Worm (Caenorhabditis elegans) whole organism, L4 larva: Measurements from ENCODE around the gene F16B12.7.
"Not testable (repeated sequence)": the region's sequence is repeated elsewhere in the genome, so short reads cannot be mapped to it uniquely, and the experiment has no call there.

ENCODE experiments used
- F37D6.2 ChIP-seq: sonication (generic microtip); optimal IDR thresholded peaks from 2 replicates; lab custom pipeline; 2016; ENCODE audit warnings: mild to moderate bottlenecking, missing genetic modification characterization, missing compliant biosample characterization
- F44E2.7 ChIP-seq: fragments of 200-800 bp; sonication (Bioruptor generic); IDR thresholded peaks from 2 replicates; pipeline ENCODE4 v2.1.2; 2022; ENCODE audit warnings: missing genetic modification characterization, missing compliant biosample characterization
- T26A8.4 ChIP-seq: fragments of 200-800 bp; sonication (Bioruptor generic); IDR thresholded peaks from 2 replicates; pipeline ENCODE4 v1.3.6; 2022; ENCODE audit warnings: missing genetic modification characterization, missing compliant biosample characterization
- Y105C5A.15 ChIP-seq: fragments of 200-800 bp; sonication (Bioruptor generic); IDR thresholded peaks from 2 replicates; pipeline ENCODE4 v1.3.6; 2022; ENCODE audit warnings: missing genetic modification characterization, missing compliant biosample characterization
- Y48G9A.11 ChIP-seq: fragments of 200-800 bp; sonication (Bioruptor generic); IDR thresholded peaks from 2 replicates; pipeline ENCODE4 v1.3.6; 2022; ENCODE audit warnings: missing genetic modification reagents, missing genetic modification characterization, missing compliant biosample characterization
- arid-1 ChIP-seq: fragments of 200-800 bp; sonication (Bioruptor generic); conservative IDR thresholded peaks from 2 replicates; pipeline ENCODE4 v1.3.6; 2022; ENCODE audit warnings: missing genetic modification reagents, missing genetic modification characterization, missing compliant biosample characterization
- ceh-20 ChIP-seq: fragments of 200-800 bp; sonication (Bioruptor generic); IDR thresholded peaks from 2 replicates; pipeline ENCODE4 v1.3.6; 2022; ENCODE audit warnings: missing genetic modification reagents, missing genetic modification characterization, missing compliant biosample characterization
- ceh-44 ChIP-seq: fragments of 200-800 bp; sonication (Bioruptor generic); IDR thresholded peaks from 2 replicates; pipeline ENCODE4 v1.3.6; 2022; ENCODE audit warnings: missing genetic modification reagents, missing genetic modification characterization, missing compliant biosample characterization
- ces-1 ChIP-seq: fragments of 150-350 bp; sonication (generic microtip); optimal IDR thresholded peaks from 4 replicates; lab custom pipeline; 2014; ENCODE audit warnings: missing biosample characterization, missing genetic modification reagents, missing genetic modification characterization
- daf-16 ChIP-seq, 3 experiments: sonication (generic microtip); optimal IDR thresholded peaks; 2 replicates each; lab custom pipeline; 2016 to 2017; ENCODE audit warnings: missing genetic modification characterization in 3 of 3, missing genetic modification reagents in 3 of 3, mild to moderate bottlenecking in 2 of 3, missing compliant biosample characterization in 2 of 3, missing biosample characterization in 1 of 3, moderate library complexity in 1 of 3
- daf-19 ChIP-seq: fragments of 200-800 bp; sonication (Bioruptor generic); conservative IDR thresholded peaks from 2 replicates; pipeline ENCODE4 v1.3.6; 2022; ENCODE audit warnings: missing genetic modification characterization, missing compliant biosample characterization
- dmd-6 ChIP-seq: fragments of 200-800 bp; sonication (Bioruptor generic); IDR thresholded peaks from 2 replicates; pipeline ENCODE4 v1.3.6; 2022; ENCODE audit warnings: missing genetic modification reagents, missing genetic modification characterization, missing compliant biosample characterization
- dmd-8 ChIP-seq: fragments of 200-800 bp; sonication (Bioruptor generic); IDR thresholded peaks from 2 replicates; pipeline ENCODE4 v1.3.6; 2022; ENCODE audit warnings: missing genetic modification characterization, missing compliant biosample characterization
- duxl-1 ChIP-seq: sonication (generic microtip); optimal IDR thresholded peaks from 2 replicates; lab custom pipeline; 2016; ENCODE audit warnings: mild to moderate bottlenecking, missing genetic modification characterization, moderate library complexity, missing compliant biosample characterization; ENCODE audit not compliant: poor library complexity
- dve-1 ChIP-seq: sonication (generic microtip); optimal IDR thresholded peaks from 2 replicates; lab custom pipeline; 2017; ENCODE audit warnings: antibody characterized with exemption, mild to moderate bottlenecking, missing genetic modification characterization, missing compliant biosample characterization; ENCODE audit not compliant: insufficient read depth
- egl-27 ChIP-seq: sonication (generic microtip); optimal IDR thresholded peaks from 3 replicates; lab custom pipeline; 2017; ENCODE audit warnings: missing biosample characterization, missing genetic modification reagents, missing genetic modification characterization
- egl-43 ChIP-seq: fragments of 200-800 bp; sonication (Bioruptor generic); IDR thresholded peaks from 2 replicates; pipeline ENCODE4 v1.3.6; 2022; ENCODE audit warnings: missing genetic modification reagents, missing genetic modification characterization, missing compliant biosample characterization
- hmg-1.1 ChIP-seq: fragments of 200-800 bp; sonication (Bioruptor generic); IDR thresholded peaks from 2 replicates; pipeline ENCODE4 v1.3.6; 2022; ENCODE audit warnings: missing genetic modification reagents, missing genetic modification characterization, missing compliant biosample characterization
- lim-7 ChIP-seq: fragments of 200-800 bp; sonication (Bioruptor generic); IDR thresholded peaks from 2 replicates; pipeline ENCODE4 v1.3.6; 2022; ENCODE audit warnings: missing genetic modification characterization, missing compliant biosample characterization
- lin-1 ChIP-seq: fragments of 200-800 bp; sonication (Bioruptor generic); IDR thresholded peaks from 2 replicates; pipeline ENCODE4 v1.3.6; 2022; ENCODE audit warnings: missing genetic modification reagents, missing genetic modification characterization, missing compliant biosample characterization
- lin-29 ChIP-seq: fragments of 200-800 bp; sonication (Bioruptor generic); IDR thresholded peaks from 2 replicates; pipeline ENCODE4 v1.3.6; 2022; ENCODE audit warnings: missing genetic modification reagents, missing genetic modification characterization, missing compliant biosample characterization
- lin-38 ChIP-seq: fragments of 200-800 bp; sonication (Bioruptor generic); IDR thresholded peaks from 2 replicates; pipeline ENCODE4 v1.3.6; 2022; ENCODE audit warnings: missing genetic modification reagents, missing genetic modification characterization, missing compliant biosample characterization
- lsy-2 ChIP-seq, 2 experiments: fragments of 150-350 bp in 1 of 2; sonication (generic microtip) in 1 of 2; optimal IDR thresholded peaks; 2 replicates each; lab custom pipeline; 2014 to 2017; ENCODE audit warnings: missing biosample characterization in 2 of 2, missing genetic modification characterization in 2 of 2
- madf-5 ChIP-seq, 2 experiments: fragments of 200-800 bp; sonication (Bioruptor generic); IDR thresholded peaks; 2 replicates each; pipeline ENCODE4 v1.3.6; 2022; ENCODE audit warnings: missing compliant biosample characterization in 2 of 2, missing genetic modification characterization in 2 of 2
- mep-1 ChIP-seq: fragments of 150-350 bp; sonication (generic microtip); optimal IDR thresholded peaks from 3 replicates; lab custom pipeline; 2014; ENCODE audit warnings: missing biosample characterization, missing genetic modification characterization
- mes-2 ChIP-seq: sonication (generic microtip); optimal IDR thresholded peaks from 2 replicates; lab custom pipeline; 2016; ENCODE audit warnings: missing genotype, mild to moderate bottlenecking, missing genetic modification characterization, missing compliant biosample characterization; ENCODE audit not compliant: poor library complexity, severe bottlenecking
- nhr-11 ChIP-seq: fragments of 150-350 bp; optimal IDR thresholded peaks from 2 replicates; lab custom pipeline; 2014; ENCODE audit warnings: missing biosample characterization, missing genetic modification characterization
- nhr-237 ChIP-seq: sonication (generic microtip); optimal IDR thresholded peaks from 2 replicates; lab custom pipeline; 2017; ENCODE audit warnings: missing biosample characterization, missing genetic modification characterization
- nhr-41 ChIP-seq: fragments of 200-800 bp; sonication (Bioruptor generic); IDR thresholded peaks from 2 replicates; pipeline ENCODE4 v1.3.6; 2022; ENCODE audit warnings: missing genetic modification reagents, missing genetic modification characterization, missing compliant biosample characterization
- nhr-6 ChIP-seq: fragments of 150-350 bp; optimal IDR thresholded peaks from 2 replicates; lab custom pipeline; 2014; ENCODE audit warnings: missing biosample characterization, missing genetic modification characterization
- nhr-77 ChIP-seq: fragments of 150-350 bp; optimal IDR thresholded peaks from 2 replicates; lab custom pipeline; 2014; ENCODE audit warnings: missing biosample characterization, missing genetic modification characterization
- unc-62 ChIP-seq, 3 experiments: fragments of 150-350 bp in 1 of 3; sonication (generic microtip); optimal IDR thresholded peaks in 2 of 3; peaks in 1 of 3; 1 replicate in 1 of 3; 2 replicates in 2 of 3; lab custom pipeline; 2014 to 2017; ENCODE audit warnings: missing biosample characterization in 3 of 3, missing genetic modification characterization in 3 of 3, missing genetic modification reagents in 3 of 3, missing genotype in 1 of 3
- vab-7 ChIP-seq: fragments of 200-800 bp; sonication (Bioruptor generic); IDR thresholded peaks from 2 replicates; pipeline ENCODE4 v1.3.6; 2022; ENCODE audit warnings: missing genetic modification reagents, missing genetic modification characterization, missing compliant biosample characterization

F16B12.7 gene

DNA sequence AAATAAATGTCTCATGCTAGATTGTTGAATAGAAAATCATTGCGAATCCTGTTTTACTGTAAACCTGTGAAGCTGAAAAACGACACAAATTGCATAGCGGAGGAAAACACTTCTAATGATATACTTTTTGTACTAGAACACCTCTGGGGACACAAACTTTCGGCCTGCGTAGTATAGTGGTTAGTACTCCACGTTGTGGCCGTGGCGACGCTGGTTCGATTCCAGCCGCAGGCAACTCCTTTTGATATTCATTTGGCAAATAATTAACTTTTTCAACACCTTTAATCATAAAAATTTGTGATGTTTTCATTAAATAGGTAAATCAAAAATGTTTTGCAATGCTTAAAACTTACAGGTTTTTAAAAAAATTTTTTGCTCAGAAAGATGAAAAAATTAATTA, 26.5 kb downstream of the F16B12.7 start (continued):
- TF ChIP-seq mep-1 (tag; lab: Kevin White, UChicago) (peak; percentile 51), hmg-1.1 (peak; percentile 52; the same call in 1 of the 2 replicates), daf-16 (GFP tag; optimal IDR thresholded peaks at IDR 0.05; lab: Kevin White, UChicago) (peak in 1 of 2 experiments; percentile 29), daf-16 (tag; optimal IDR thresholded peaks at IDR 0.05; lab: Kevin White, UChicago) (peak; percentile 51), ceh-44 (no peak; the same call in 1 of the 2 replicates), ceh-20 (GFP tag; lab: Robert Waterston, UW) (0 out of 2 replicates have a peak, but pooled peaks have one; percentile 27), dmd-8 (GFP tag; lab: Robert Waterston, UW) (peak; percentile 65; the same call in 1 of the 2 replicates), Y48G9A.11 (GFP tag; lab: Robert Waterston, UW) (peak; percentile 56; the same call in 1 of the 2 replicates), egl-43 (GFP tag; lab: Robert Waterston, UW) (peak; percentile 71; the same call in 1 of the 2 replicates), arid-1 (GFP tag; lab: Robert Waterston, UW) (0 out of 2 replicates have a peak, but pooled peaks have one; percentile 31), mes-2 (peak; percentile 54), nhr-11 (no peak), lin-1 (peak; percentile 74; the same call in 1 of the 2 replicates), duxl-1 (peak; percentile 39)

- TF ChIP-seq madf-5 (GFP tag; IDR thresholded peaks at IDR 0.05; lab: Robert Waterston, UW) (0 out of 4 replicates have a peak, but pooled peaks of 1 of the 2 experiments have one; percentile 11), daf-19 (GFP tag; lab: Robert Waterston, UW) (peak; percentile 68; the same call in 1 of the 2 replicates), lin-38 (GFP tag; lab: Robert Waterston, UW) (peak; percentile 62), T26A8.4 (GFP tag; lab: Robert Waterston, UW) (peak; percentile 54; the same call in 1 of the 2 replicates), duxl-1 (peak; percentile 43), lim-7 (GFP tag; lab: Robert Waterston, UW) (peak; percentile 58; the same call in 1 of the 2 replicates), vab-7 (GFP tag; lab: Robert Waterston, UW) (0 out of 2 replicates have a peak, but pooled peaks have one; percentile 45), dmd-6 (GFP tag; lab: Robert Waterston, UW) (peak; percentile 34; the same call in 1 of the 2 replicates), egl-43 (GFP tag; lab: Robert Waterston, UW) (peak; percentile 78; the same call in 1 of the 2 replicates), Y105C5A.15 (GFP tag; lab: Robert Waterston, UW) (0 out of 2 replicates have a peak, but pooled peaks have one; percentile 44), mes-2 (peak; percentile 25), daf-16 (tag; optimal IDR thresholded peaks at IDR 0.05; lab: Kevin White, UChicago) (peak; percentile 10), F44E2.7 (GFP tag; lab: Robert Waterston, UW) (0 out of 2 replicates have a peak, but pooled peaks have one; percentile 42), lin-29 (GFP tag; lab: Robert Waterston, UW) (0 out of 2 replicates have a peak, but pooled peaks have one; percentile 13)
- TF ChIP-seq daf-16 (GFP tag; optimal IDR thresholded peaks at IDR 0.05; lab: Kevin White, UChicago): not testable (repeated sequence)
These were observed 28.4 kb downstream of the F16B12.7 start for ce11 chrX:14136795-14137194.

DNA sequence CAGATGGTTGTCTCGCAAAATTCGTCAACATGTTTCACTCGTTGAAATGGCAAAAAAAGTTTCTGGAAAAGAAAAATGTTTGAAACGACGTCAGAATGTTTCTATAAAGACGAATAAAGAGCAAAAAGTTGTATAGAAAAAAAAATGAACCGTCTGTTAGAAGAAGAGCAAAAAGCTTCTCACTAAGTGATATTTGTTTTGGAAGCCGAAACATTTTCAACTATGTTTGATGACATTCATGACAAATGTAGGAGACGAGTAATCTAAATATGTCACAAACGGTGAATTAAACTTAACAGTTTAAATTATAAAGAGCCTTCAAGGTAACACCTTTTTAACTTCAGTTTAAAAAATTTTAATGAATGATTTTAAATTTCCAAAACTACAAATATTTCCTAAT, 31.7 kb downstream of the F16B12.7 start, which contains the start of gene nkat-1:
Gene nkat-1, minus strand, starts transcription at position 101 of the 400 bp plus-strand sequence.
- TF ChIP-seq egl-27 (no peak), nhr-77 (tag; lab: Kevin White, UChicago) (no peak), dve-1 (no peak), nhr-6 (no peak)
- TF ChIP-seq, all 104 proteins: peak for 0

DNA sequence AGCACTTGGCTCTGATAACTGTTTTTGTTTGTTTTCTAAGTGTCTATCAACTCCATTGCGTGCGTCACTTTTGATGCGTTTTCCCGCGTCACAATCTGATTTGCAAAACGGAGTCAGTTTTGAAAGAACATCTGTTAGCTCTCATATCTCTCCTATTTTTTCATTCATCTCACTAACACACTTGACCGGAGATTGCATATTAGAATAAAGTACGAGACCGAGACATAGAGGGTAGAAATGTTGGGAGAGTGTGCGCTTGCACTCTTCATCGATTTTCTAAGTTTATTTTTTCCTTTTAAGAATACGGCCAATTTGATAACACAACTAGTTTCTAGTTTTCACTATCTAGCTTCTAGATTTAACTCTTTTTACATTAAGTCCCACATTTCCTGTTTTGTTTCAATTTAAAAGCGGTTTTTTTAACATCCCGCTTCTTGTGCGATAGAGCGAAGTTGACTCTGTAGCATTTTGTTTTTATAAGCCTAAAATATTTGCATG, 33.0 kb downstream of the F16B12.7 start:
- TF ChIP-seq lsy-2 (tag; optimal IDR thresholded peaks at IDR 0.05; lab: Kevin White, UChicago) (no peak), madf-5 (GFP tag; IDR thresholded peaks at IDR 0.05; lab: Robert Waterston, UW) (no peak), ces-1 (GFP tag; lab: Kevin White, UChicago) (peak; percentile 2), dmd-8 (GFP tag; lab: Robert Waterston, UW) (no peak), nhr-237 (no peak), egl-27 (no peak), F37D6.2 (tag; lab: Kevin White, UChicago) (no peak), unc-62 (GFP tag; optimal IDR thresholded peaks at IDR 0.05 in 1 of 2; lab: Kevin White, UChicago) (peak in 1 of 2 experiments; percentile 83), unc-62 (tag; optimal IDR thresholded peaks at IDR 0.05; lab: Kevin White, UChicago) (no peak), nhr-41 (GFP tag; lab: Robert Waterston, UW) (no peak)
